Worm (Caenorhabditis elegans) whole organism, mixed stage, embryonic: ENCODE data around the gene srw-122.
"Not testable (repeated sequence)": the region's sequence is repeated elsewhere in the genome, so short reads cannot be mapped to it uniquely, and the experiment has no call there.

Experiments used
- M03D4.4 ChIP-seq: sonication (generic microtip); optimal IDR thresholded peaks from 2 replicates; lab custom pipeline; 2017; ENCODE audit warnings: mild to moderate bottlenecking, missing genetic modification characterization, missing compliant biosample characterization
- bed-3 ChIP-seq: fragments of 200-800 bp; sonication (Bioruptor generic); optimal IDR thresholded peaks from 3 replicates; lab custom pipeline; 2018; ENCODE audit warnings: mild to moderate bottlenecking, missing genetic modification characterization, moderate library complexity, missing compliant biosample characterization
- blmp-1 ChIP-seq: fragments of 150-350 bp; optimal IDR thresholded peaks from 2 replicates; lab custom pipeline; 2014; ENCODE audit warnings: missing biosample characterization, missing genetic modification characterization
- ceh-39 ChIP-seq: fragments of 150-350 bp; optimal IDR thresholded peaks from 2 replicates; lab custom pipeline; 2014; ENCODE audit warnings: missing biosample characterization, missing genetic modification characterization
- ceh-43 ChIP-seq: fragments of 200-800 bp; sonication (Bioruptor generic); optimal IDR thresholded peaks from 2 replicates; lab custom pipeline; 2018; ENCODE audit warnings: mild to moderate bottlenecking, missing genetic modification characterization, moderate library complexity, missing compliant biosample characterization
- ceh-83 ChIP-seq: fragments of 200-800 bp; sonication (Bioruptor generic); optimal IDR thresholded peaks from 2 replicates; lab custom pipeline; 2018; ENCODE audit warnings: mild to moderate bottlenecking, missing genetic modification characterization, missing compliant biosample characterization
- ces-1 ChIP-seq: fragments of 150-350 bp; optimal IDR thresholded peaks from 2 replicates; lab custom pipeline; 2014; ENCODE audit warnings: missing biosample characterization, missing genetic modification reagents, missing genetic modification characterization
- cnd-1 ChIP-seq: fragments of 200-800 bp; sonication (Bioruptor generic); optimal IDR thresholded peaks from 2 replicates; lab custom pipeline; 2018; ENCODE audit warnings: mild to moderate bottlenecking, missing genetic modification characterization, missing compliant biosample characterization
- elt-1 ChIP-seq: sonication (generic microtip); optimal IDR thresholded peaks from 2 replicates; lab custom pipeline; 2017; ENCODE audit warnings: missing genetic modification characterization, mild to moderate bottlenecking, missing compliant biosample characterization, antibody characterized with exemption, moderate library complexity, borderline replicate concordance; ENCODE audit not compliant: insufficient read depth
- elt-3 ChIP-seq: fragments of 150-350 bp; optimal IDR thresholded peaks from 2 replicates; lab custom pipeline; 2014; ENCODE audit warnings: missing biosample characterization, missing genetic modification characterization
- flh-1 ChIP-seq: fragments of 200-800 bp; sonication (Bioruptor generic); optimal IDR thresholded peaks from 2 replicates; lab custom pipeline; 2018; ENCODE audit warnings: mild to moderate bottlenecking, missing genetic modification characterization, moderate library complexity, missing compliant biosample characterization
- ham-2 ChIP-seq: fragments of 200-800 bp; sonication (Bioruptor generic); optimal IDR thresholded peaks from 2 replicates; lab custom pipeline; 2018; ENCODE audit warnings: mild to moderate bottlenecking, missing genetic modification characterization, missing compliant biosample characterization
- hlh-1 ChIP-seq: fragments of 150-350 bp; optimal IDR thresholded peaks from 2 replicates; lab custom pipeline; 2014; ENCODE audit warnings: missing biosample characterization, missing genetic modification reagents, missing genetic modification characterization
- lin-32 ChIP-seq: fragments of 200-800 bp; sonication (Bioruptor generic); optimal IDR thresholded peaks from 2 replicates; lab custom pipeline; 2018; ENCODE audit warnings: mild to moderate bottlenecking, missing genetic modification characterization, missing compliant biosample characterization
- lsy-2 ChIP-seq: fragments of 150-350 bp; optimal IDR thresholded peaks from 2 replicates; lab custom pipeline; 2014; ENCODE audit warnings: missing biosample characterization, missing genetic modification characterization
- mab-5 ChIP-seq: fragments of 150-350 bp; optimal IDR thresholded peaks from 2 replicates; lab custom pipeline; 2014; ENCODE audit warnings: missing biosample characterization, missing genetic modification characterization
- mls-2 ChIP-seq: sonication (generic microtip); optimal IDR thresholded peaks from 2 replicates; lab custom pipeline; 2016; ENCODE audit warnings: mild to moderate bottlenecking, missing genetic modification characterization, moderate library complexity, missing compliant biosample characterization
- nhr-12 ChIP-seq: fragments of 150-350 bp; optimal IDR thresholded peaks from 2 replicates; lab custom pipeline; 2014; ENCODE audit warnings: missing biosample characterization, missing genetic modification characterization
- nhr-2 ChIP-seq: fragments of 150-350 bp; optimal IDR thresholded peaks from 2 replicates; lab custom pipeline; 2014; ENCODE audit warnings: missing biosample characterization, missing genetic modification characterization
- nhr-28 ChIP-seq: fragments of 150-350 bp; optimal IDR thresholded peaks from 2 replicates; lab custom pipeline; 2014; ENCODE audit warnings: missing biosample characterization, missing genetic modification characterization
- nhr-76 ChIP-seq: sonication (generic microtip); optimal IDR thresholded peaks from 2 replicates; lab custom pipeline; 2017; ENCODE audit warnings: missing biosample characterization, missing genetic modification characterization
- snpc-4 ChIP-seq: fragments of 150-350 bp; optimal IDR thresholded peaks from 2 replicates; lab custom pipeline; 2014; ENCODE audit warnings: missing biosample characterization, missing genetic modification characterization
- sptf-1 ChIP-seq: sonication (generic microtip); optimal IDR thresholded peaks from 2 replicates; lab custom pipeline; 2017; ENCODE audit warnings: mild to moderate bottlenecking, missing genetic modification characterization, moderate library complexity, missing compliant biosample characterization
- tbx-8 ChIP-seq: fragments of 200-800 bp; sonication (Bioruptor generic); optimal IDR thresholded peaks from 2 replicates; lab custom pipeline; 2018; ENCODE audit warnings: mild to moderate bottlenecking, missing genetic modification characterization, moderate library complexity, missing compliant biosample characterization
- unc-62 ChIP-seq: fragments of 150-350 bp; optimal IDR thresholded peaks from 2 replicates; lab custom pipeline; 2014; ENCODE audit warnings: missing biosample characterization, missing genetic modification reagents, missing genetic modification characterization
- zip-8 ChIP-seq: fragments of 150-350 bp; optimal IDR thresholded peaks from 2 replicates; lab custom pipeline; 2014; ENCODE audit warnings: missing biosample characterization, missing genetic modification characterization
- ztf-11 ChIP-seq: fragments of 150-350 bp; optimal IDR thresholded peaks from 2 replicates; lab custom pipeline; 2014; ENCODE audit warnings: missing biosample characterization, missing genetic modification characterization

The srw-122 gene

ce11 chrV:2987407-2987806, 35.4 kb upstream of the srw-122 start, which contains the start of gene srh-85:
Gene srh-85, minus strand, starts transcription at chrV:2987507.
- TF ChIP-seq sptf-1 (tag; lab: Kevin White, UChicago) (no peak), blmp-1 (tag; lab: Kevin White, UChicago) (no peak), ham-2 (GFP tag; lab: Kevin White, UChicago) (no peak), ceh-83 (GFP tag; lab: Kevin White, UChicago) (no peak), M03D4.4 (tag; lab: Kevin White, UChicago) (no peak), elt-1 (no peak)

DNA sequence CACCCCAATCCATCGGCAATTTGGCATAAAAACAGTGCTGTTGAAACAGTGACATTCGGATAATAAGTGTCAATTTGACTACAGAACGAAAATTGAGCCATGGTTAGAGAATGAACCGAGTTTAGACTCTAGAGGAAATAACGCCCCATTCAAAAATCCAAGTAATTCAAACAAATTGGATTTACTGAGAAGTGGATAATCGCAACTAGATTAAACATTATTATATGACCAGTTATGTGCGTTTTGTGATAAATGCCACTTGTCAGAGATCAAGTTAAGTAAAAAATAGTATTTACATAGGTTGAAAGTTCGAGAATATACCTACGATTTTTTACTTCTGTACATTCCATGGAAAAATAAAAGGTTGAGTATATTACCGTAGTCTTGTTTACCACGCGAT, 33.3 kb upstream of the srw-122 start, which contains the start of gene srw-139:
Gene srw-139 (minus strand): TSS at position 101 of the 400 bp plus-strand sequence.
- no peak for TF ChIP-seq hlh-1 (tag; lab: Kevin White, UChicago)
- no peak for TF ChIP-seq ces-1 (GFP tag; lab: Kevin White, UChicago)
- no peak for TF ChIP-seq flh-1 (GFP tag; lab: Kevin White, UChicago)
- TF ChIP-seq bed-3 (GFP tag; lab: Kevin White, UChicago) = no peak
- TF ChIP-seq nhr-12 (tag; lab: Kevin White, UChicago) = no peak
- no peak for TF ChIP-seq mls-2 (tag; lab: Kevin White, UChicago)
- TF ChIP-seq unc-62 = no peak
- TF ChIP-seq elt-3 (tag; lab: Kevin White, UChicago) = no peak
- no peak for TF ChIP-seq tbx-8 (GFP tag; lab: Kevin White, UChicago)
- no peak for TF ChIP-seq ham-2 (GFP tag; lab: Kevin White, UChicago)
- TF ChIP-seq nhr-2 (tag; lab: Kevin White, UChicago) = no peak

DNA sequence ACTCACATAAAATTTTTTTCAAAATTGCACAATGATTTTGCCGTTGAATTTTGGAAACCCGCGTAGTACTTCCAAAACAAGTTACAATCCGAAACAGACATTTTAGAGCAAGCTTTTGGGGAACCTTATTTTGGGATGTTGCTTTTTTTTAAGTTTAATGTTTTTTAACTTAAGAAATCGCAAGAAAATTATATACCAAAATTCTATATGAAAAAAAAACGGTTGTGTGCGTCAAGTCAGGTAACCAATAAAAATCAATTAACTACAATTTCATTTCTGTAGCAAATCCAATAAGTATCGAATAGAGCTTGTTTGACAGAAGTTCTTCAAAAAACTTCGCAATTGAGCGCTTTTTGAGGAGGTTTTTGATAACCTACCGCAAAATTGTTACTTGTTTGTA, 31.3 kb upstream of the srw-122 start, which contains the start of gene srw-117:
Gene srw-117 (minus strand): TSS at position 101 of the 400 bp plus-strand sequence.
- TF ChIP-seq ces-1 (GFP tag; lab: Kevin White, UChicago) (no peak), ham-2 (GFP tag; lab: Kevin White, UChicago) (no peak), nhr-76 (tag; lab: Kevin White, UChicago) (no peak), bed-3 (GFP tag; lab: Kevin White, UChicago) (no peak), mab-5 (tag; lab: Kevin White, UChicago) (no peak), ceh-39 (tag; lab: Kevin White, UChicago) (no peak), hlh-1 (tag; lab: Kevin White, UChicago) (no peak), zip-8 (no peak), ztf-11 (tag; lab: Kevin White, UChicago) (no peak), snpc-4 (tag; lab: Kevin White, UChicago) (no peak), nhr-28 (tag; lab: Kevin White, UChicago) (no peak)
- TF ChIP-seq, all 35 proteins: peak for 0

ce11 chrV:2979978-2980377, 28.0 kb upstream of the srw-122 start, which contains the start of gene srw-118:
Gene srw-118, minus strand, starts transcription at chrV:2980078.
- TF ChIP-seq cnd-1 (tag; lab: Kevin White, UChicago) (no peak), mab-5 (tag; lab: Kevin White, UChicago) (no peak), lsy-2 (no peak)

DNA sequence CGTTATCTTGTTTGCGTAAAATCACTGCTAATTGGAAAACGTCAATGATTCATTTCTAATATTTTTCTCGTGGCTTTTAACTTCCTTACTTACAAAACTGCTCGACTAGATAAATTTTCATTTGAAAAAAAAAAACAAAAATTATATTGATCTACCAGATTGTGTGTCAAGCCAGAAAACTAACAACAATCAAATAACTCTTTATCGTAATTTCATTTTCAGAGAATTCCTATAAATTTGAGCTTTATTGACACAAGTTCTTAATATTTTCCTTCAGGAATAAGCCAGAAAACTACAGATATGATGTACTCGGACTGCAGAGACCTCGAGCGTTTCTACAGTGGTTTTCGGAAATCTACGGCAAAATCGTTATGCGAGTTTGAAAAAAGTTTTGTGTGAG, 24.3 kb upstream of the srw-122 start, which contains the start of gene srw-124:
Gene srw-124 (plus strand): TSS at position 301 of the 400 bp plus-strand sequence.
- TF ChIP-seq cnd-1 (tag; lab: Kevin White, UChicago) (no peak), nhr-76 (tag; lab: Kevin White, UChicago) (no peak), ceh-43 (GFP tag; lab: Kevin White, UChicago) (no peak), lsy-2 (no peak), elt-1 (no peak), mab-5 (tag; lab: Kevin White, UChicago) (no peak), nhr-2 (tag; lab: Kevin White, UChicago) (no peak), elt-3 (tag; lab: Kevin White, UChicago) (no peak), lin-32 (GFP tag; lab: Kevin White, UChicago) (no peak)

- not testable (repeated sequence) for TF ChIP-seq tbx-8 (GFP tag; lab: Kevin White, UChicago); unc-62; mab-5 (tag; lab: Kevin White, UChicago)
Measured at ce11 chrV:2975285-2975684, 23.3 kb upstream of the srw-122 start, which contains the start of gene srw-123. Gene srw-123, minus strand, starts transcription at chrV:2975385.
